Worm (Caenorhabditis elegans) whole organism, mixed stage, embryonic: ENCODE measurements around the gene col-19.

Experiments
- M03D4.4 ChIP-seq: sonication (generic microtip); optimal IDR thresholded peaks from 2 replicates; lab custom pipeline; 2017; ENCODE audit warnings: mild to moderate bottlenecking, missing genetic modification characterization, missing compliant biosample characterization
- bed-3 ChIP-seq: fragments of 200-800 bp; sonication (Bioruptor generic); optimal IDR thresholded peaks from 3 replicates; lab custom pipeline; 2018; ENCODE audit warnings: mild to moderate bottlenecking, missing genetic modification characterization, moderate library complexity, missing compliant biosample characterization
- blmp-1 ChIP-seq: fragments of 150-350 bp; optimal IDR thresholded peaks from 2 replicates; lab custom pipeline; 2014; ENCODE audit warnings: missing biosample characterization, missing genetic modification characterization
- ceh-39 ChIP-seq: fragments of 150-350 bp; optimal IDR thresholded peaks from 2 replicates; lab custom pipeline; 2014; ENCODE audit warnings: missing biosample characterization, missing genetic modification characterization
- ceh-43 ChIP-seq: fragments of 200-800 bp; sonication (Bioruptor generic); optimal IDR thresholded peaks from 2 replicates; lab custom pipeline; 2018; ENCODE audit warnings: mild to moderate bottlenecking, missing genetic modification characterization, moderate library complexity, missing compliant biosample characterization
- ces-1 ChIP-seq: fragments of 150-350 bp; optimal IDR thresholded peaks from 2 replicates; lab custom pipeline; 2014; ENCODE audit warnings: missing biosample characterization, missing genetic modification reagents, missing genetic modification characterization
- cnd-1 ChIP-seq: fragments of 200-800 bp; sonication (Bioruptor generic); optimal IDR thresholded peaks from 2 replicates; lab custom pipeline; 2018; ENCODE audit warnings: mild to moderate bottlenecking, missing genetic modification characterization, missing compliant biosample characterization
- drap-1 ChIP-seq: fragments of 200-800 bp; sonication (Bioruptor generic); optimal IDR thresholded peaks from 3 replicates; lab custom pipeline; 2018; ENCODE audit warnings: mild to moderate bottlenecking, missing genetic modification characterization, missing compliant biosample characterization
- elt-1 ChIP-seq: sonication (generic microtip); optimal IDR thresholded peaks from 2 replicates; lab custom pipeline; 2017; ENCODE audit warnings: missing genetic modification characterization, mild to moderate bottlenecking, missing compliant biosample characterization, antibody characterized with exemption, moderate library complexity, borderline replicate concordance; ENCODE audit not compliant: insufficient read depth
- elt-3 ChIP-seq: fragments of 150-350 bp; optimal IDR thresholded peaks from 2 replicates; lab custom pipeline; 2014; ENCODE audit warnings: missing biosample characterization, missing genetic modification characterization
- flh-1 ChIP-seq: fragments of 200-800 bp; sonication (Bioruptor generic); optimal IDR thresholded peaks from 2 replicates; lab custom pipeline; 2018; ENCODE audit warnings: mild to moderate bottlenecking, missing genetic modification characterization, moderate library complexity, missing compliant biosample characterization
- ham-2 ChIP-seq: fragments of 200-800 bp; sonication (Bioruptor generic); optimal IDR thresholded peaks from 2 replicates; lab custom pipeline; 2018; ENCODE audit warnings: mild to moderate bottlenecking, missing genetic modification characterization, missing compliant biosample characterization
- lin-13 ChIP-seq: fragments of 150-350 bp; optimal IDR thresholded peaks from 2 replicates; lab custom pipeline; 2014; ENCODE audit warnings: missing biosample characterization, missing genetic modification characterization
- lin-32 ChIP-seq: fragments of 200-800 bp; sonication (Bioruptor generic); optimal IDR thresholded peaks from 2 replicates; lab custom pipeline; 2018; ENCODE audit warnings: mild to moderate bottlenecking, missing genetic modification characterization, missing compliant biosample characterization
- lsy-2 ChIP-seq: fragments of 150-350 bp; optimal IDR thresholded peaks from 2 replicates; lab custom pipeline; 2014; ENCODE audit warnings: missing biosample characterization, missing genetic modification characterization
- mab-5 ChIP-seq: fragments of 150-350 bp; optimal IDR thresholded peaks from 2 replicates; lab custom pipeline; 2014; ENCODE audit warnings: missing biosample characterization, missing genetic modification characterization
- mls-2 ChIP-seq: sonication (generic microtip); optimal IDR thresholded peaks from 2 replicates; lab custom pipeline; 2016; ENCODE audit warnings: mild to moderate bottlenecking, missing genetic modification characterization, moderate library complexity, missing compliant biosample characterization
- nhr-12 ChIP-seq: fragments of 150-350 bp; optimal IDR thresholded peaks from 2 replicates; lab custom pipeline; 2014; ENCODE audit warnings: missing biosample characterization, missing genetic modification characterization
- nhr-2 ChIP-seq: fragments of 150-350 bp; optimal IDR thresholded peaks from 2 replicates; lab custom pipeline; 2014; ENCODE audit warnings: missing biosample characterization, missing genetic modification characterization
- nhr-237 ChIP-seq: fragments of 150-350 bp; optimal IDR thresholded peaks from 2 replicates; lab custom pipeline; 2014; ENCODE audit warnings: missing biosample characterization, missing genetic modification characterization
- nhr-28 ChIP-seq: fragments of 150-350 bp; optimal IDR thresholded peaks from 2 replicates; lab custom pipeline; 2014; ENCODE audit warnings: missing biosample characterization, missing genetic modification characterization
- nhr-76 ChIP-seq: sonication (generic microtip); optimal IDR thresholded peaks from 2 replicates; lab custom pipeline; 2017; ENCODE audit warnings: missing biosample characterization, missing genetic modification characterization
- sptf-1 ChIP-seq: sonication (generic microtip); optimal IDR thresholded peaks from 2 replicates; lab custom pipeline; 2017; ENCODE audit warnings: mild to moderate bottlenecking, missing genetic modification characterization, moderate library complexity, missing compliant biosample characterization
- unc-120 ChIP-seq: sonication (generic microtip); optimal IDR thresholded peaks from 2 replicates; lab custom pipeline; 2017; ENCODE audit warnings: missing genetic modification characterization, missing compliant biosample characterization; ENCODE audit not compliant: poor library complexity, severe bottlenecking
- unc-39 ChIP-seq: fragments of 150-350 bp; optimal IDR thresholded peaks from 2 replicates; lab custom pipeline; 2014; ENCODE audit warnings: missing biosample characterization, missing genetic modification characterization
- unc-62 ChIP-seq: fragments of 150-350 bp; optimal IDR thresholded peaks from 2 replicates; lab custom pipeline; 2014; ENCODE audit warnings: missing biosample characterization, missing genetic modification reagents, missing genetic modification characterization
- zip-8 ChIP-seq: fragments of 150-350 bp; optimal IDR thresholded peaks from 2 replicates; lab custom pipeline; 2014; ENCODE audit warnings: missing biosample characterization, missing genetic modification characterization
- ztf-11 ChIP-seq: fragments of 150-350 bp; optimal IDR thresholded peaks from 2 replicates; lab custom pipeline; 2014; ENCODE audit warnings: missing biosample characterization, missing genetic modification characterization

Gene col-19

ce11 chrX:388728-389127, 32.8 kb upstream of the col-19 start, which contains the start of gene ceh-93:
Gene ceh-93, minus strand, starts transcription at chrX:388797.
- no peak for TF ChIP-seq ceh-43 (GFP tag; lab: Kevin White, UChicago)
- TF ChIP-seq ces-1 (GFP tag; lab: Kevin White, UChicago), result peak; percentile 44
- TF ChIP-seq, all 35 proteins: peak for 1

DNA sequence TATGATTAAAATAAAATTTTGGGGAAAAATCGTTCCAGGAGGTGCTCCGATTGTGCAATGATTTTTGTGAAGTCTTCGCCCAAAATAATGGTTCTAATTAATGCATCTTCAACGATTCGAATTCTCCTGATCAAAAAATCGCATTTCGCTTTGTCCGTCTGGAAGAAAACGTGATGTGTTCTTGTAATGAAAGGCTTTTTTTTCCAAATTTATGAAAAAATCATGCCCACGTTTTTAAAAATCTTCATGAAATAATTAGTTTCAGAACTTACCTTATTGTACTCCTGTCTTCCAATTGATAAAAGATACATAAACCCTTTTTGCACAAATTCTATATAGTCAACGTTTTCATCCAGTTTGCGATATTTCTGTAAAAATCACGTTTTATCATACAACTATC, 31.9 kb upstream of the col-19 start:
- TF ChIP-seq unc-39 (tag; lab: Kevin White, UChicago) (no peak), elt-3 (no peak), bed-3 (no peak), nhr-76 (tag; lab: Kevin White, UChicago) (no peak), lin-13 (no peak), flh-1 (GFP tag; lab: Kevin White, UChicago) (no peak), lsy-2 (tag; lab: Kevin White, UChicago) (no peak), nhr-28 (tag; lab: Kevin White, UChicago) (no peak), ceh-43 (GFP tag; lab: Kevin White, UChicago) (no peak), sptf-1 (no peak), unc-120 (tag; lab: Kevin White, UChicago) (no peak)

DNA sequence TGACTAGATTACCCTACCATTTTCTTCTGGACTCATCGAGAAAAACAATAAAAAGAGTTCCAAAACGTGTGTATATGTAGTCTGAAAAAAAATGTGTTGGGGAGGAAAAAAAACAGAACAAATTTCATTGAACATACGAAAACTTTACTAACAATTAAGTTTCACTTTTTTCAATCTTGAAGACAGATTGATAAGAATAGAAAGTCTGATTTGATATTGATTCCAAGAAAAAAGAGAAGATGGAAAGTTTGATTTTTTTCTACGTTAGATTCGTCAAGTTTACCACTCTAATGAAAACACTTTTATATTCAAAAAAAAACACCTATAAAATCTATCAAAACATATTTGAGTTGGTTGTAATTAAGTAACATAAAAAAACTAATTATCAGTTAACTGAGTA, 31.0 kb upstream of the col-19 start, which contains the start of gene R04A9.9:
R04A9.9 (minus strand) TSS at position 101 of the 400 bp plus-strand sequence.
- TF ChIP-seq lin-13, result no peak
- no peak for TF ChIP-seq unc-120 (tag; lab: Kevin White, UChicago)
- no peak for TF ChIP-seq M03D4.4
- no peak for TF ChIP-seq mls-2
- TF ChIP-seq sptf-1, result no peak
- TF ChIP-seq zip-8 (tag; lab: Kevin White, UChicago), result no peak
- TF ChIP-seq ces-1 (GFP tag; lab: Kevin White, UChicago), result no peak

DNA sequence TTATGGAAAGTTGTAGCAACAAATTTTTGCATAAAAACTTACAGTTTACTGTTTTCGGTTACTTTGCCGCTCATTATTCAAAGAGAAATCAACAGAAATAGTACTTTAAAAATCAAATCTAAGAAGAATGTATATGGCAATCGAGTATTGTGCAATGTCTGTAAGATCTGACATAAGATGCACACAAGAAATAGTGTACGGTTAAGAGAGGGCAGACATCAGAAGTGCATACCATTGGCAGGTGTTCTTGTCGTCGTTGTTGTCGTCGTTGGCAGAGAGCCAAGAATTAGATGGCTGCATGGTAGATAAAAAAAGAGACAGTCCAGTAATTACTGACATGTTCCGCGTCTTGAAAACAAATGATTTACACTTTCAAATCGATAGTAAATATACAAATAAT, 26.8 kb upstream of the col-19 start, which contains the start of gene R04A9.7:
R04A9.7 (minus strand) TSS at position 184 of the 400 bp plus-strand sequence.
- no peak for TF ChIP-seq lsy-2 (tag; lab: Kevin White, UChicago)
- TF ChIP-seq nhr-2 (tag; lab: Kevin White, UChicago), result peak; percentile 94

DNA sequence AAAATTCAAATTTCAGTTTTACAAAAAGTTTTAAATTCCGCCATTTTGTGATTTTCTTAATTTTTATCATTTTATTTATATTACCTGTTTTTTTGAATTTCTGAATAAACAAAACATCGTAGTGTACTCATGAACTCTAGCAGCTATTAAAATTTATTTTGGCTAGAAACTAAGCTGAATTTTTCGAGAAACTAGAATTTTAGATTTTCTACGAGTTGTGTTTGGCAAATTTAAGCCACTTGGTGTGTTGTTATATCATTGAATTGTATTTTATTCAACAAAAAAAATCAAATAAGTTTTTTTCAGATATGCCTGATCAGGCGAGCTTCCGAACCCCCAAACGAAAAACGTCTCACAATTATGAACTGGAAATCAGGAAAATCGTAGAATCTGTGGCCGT, 24.2 kb upstream of the col-19 start, which contains the start of gene R04A9.6:
R04A9.6 (plus strand) TSS at position 301 of the 400 bp plus-strand sequence.
- TF ChIP-seq ham-2 (GFP tag; lab: Kevin White, UChicago) (no peak), cnd-1 (no peak)

DNA sequence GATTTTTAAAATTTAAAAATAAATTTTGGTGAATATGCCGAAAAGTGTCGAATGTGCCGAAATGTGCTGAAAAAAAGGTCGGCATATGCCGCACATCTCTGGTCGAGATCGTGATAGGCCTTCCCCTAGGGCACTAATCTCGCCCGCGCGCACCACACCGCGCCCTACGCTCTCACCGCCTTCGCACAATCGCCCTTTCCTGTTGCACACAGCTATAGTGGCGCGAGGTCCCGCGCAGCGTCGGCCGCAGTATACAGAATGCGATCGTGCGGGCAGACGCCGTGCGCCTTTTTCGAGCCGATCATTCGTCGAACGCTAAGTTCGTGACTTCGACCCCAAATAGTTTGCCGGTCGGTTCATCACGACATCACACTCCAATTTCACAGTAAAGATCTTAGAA, 22.0 kb upstream of the col-19 start:
- no peak for TF ChIP-seq nhr-237 (tag; lab: Kevin White, UChicago)
- TF ChIP-seq lin-32 (GFP tag; lab: Kevin White, UChicago), result no peak
- TF ChIP-seq nhr-76 (tag; lab: Kevin White, UChicago), result no peak
- no peak for TF ChIP-seq nhr-2 (tag; lab: Kevin White, UChicago)
- no peak for TF ChIP-seq elt-1 (tag; lab: Kevin White, UChicago)
- no peak for TF ChIP-seq mab-5
- no peak for TF ChIP-seq blmp-1 (tag; lab: Kevin White, UChicago)
- TF ChIP-seq nhr-12 (tag; lab: Kevin White, UChicago), result no peak
- no peak for TF ChIP-seq ceh-43 (GFP tag; lab: Kevin White, UChicago)
- TF ChIP-seq ces-1 (GFP tag; lab: Kevin White, UChicago), result no peak
- no peak for TF ChIP-seq mls-2
- TF ChIP-seq drap-1, result no peak
- no peak for TF ChIP-seq sptf-1
- no peak for TF ChIP-seq elt-3
- TF ChIP-seq cnd-1, result no peak
- no peak for TF ChIP-seq lin-13
- no peak for TF ChIP-seq ztf-11 (tag; lab: Kevin White, UChicago)
- no peak for TF ChIP-seq ceh-39 (tag; lab: Kevin White, UChicago)

- no peak for TF ChIP-seq ces-1 (GFP tag; lab: Kevin White, UChicago)
- no peak for TF ChIP-seq elt-3
- TF ChIP-seq lsy-2 (tag; lab: Kevin White, UChicago), result no peak
- TF ChIP-seq unc-62 (GFP tag; lab: Kevin White, UChicago), result no peak
- TF ChIP-seq ham-2 (GFP tag; lab: Kevin White, UChicago), result no peak
These were observed 18.6 kb upstream of the col-19 start for ce11 chrX:402951-403350.
